Fruit fly (Drosophila melanogaster) whole organism, prepupa: ENCODE measurements around the gene CG2003.

Experiments
- Blimp-1 ChIP-seq: fragments of 200-800 bp; sonication (Bioruptor generic); optimal IDR thresholded peaks from 3 replicates; lab custom pipeline; 2017; ENCODE audit warnings: missing biosample characterization, missing genetic modification characterization, mild to moderate bottlenecking, moderate library complexity, missing genetic modification reagents
- CG10631 ChIP-seq: fragments of 200-800 bp; sonication (Bioruptor generic); optimal IDR thresholded peaks from 2 replicates; lab custom pipeline; 2016; ENCODE audit warnings: missing biosample characterization, missing genetic modification characterization
- CG10669 ChIP-seq: fragments of 200-800 bp; sonication (Bioruptor generic); optimal IDR thresholded peaks from 3 replicates; lab custom pipeline; 2018; ENCODE audit warnings: missing biosample characterization, mild to moderate bottlenecking, missing genetic modification characterization, moderate library complexity
- CG1621 ChIP-seq: fragments of 200-800 bp; sonication (Bioruptor generic); optimal IDR thresholded peaks from 3 replicates; lab custom pipeline; 2018; ENCODE audit warnings: missing biosample characterization, mild to moderate bottlenecking, missing genetic modification characterization
- CG32006 ChIP-seq: fragments of 200-800 bp; sonication (Bioruptor generic); optimal IDR thresholded peaks from 3 replicates; lab custom pipeline; 2017; ENCODE audit warnings: missing biosample characterization, mild to moderate bottlenecking, missing genetic modification characterization
- CG34406 ChIP-seq: fragments of 200-800 bp; sonication (Bioruptor generic); optimal IDR thresholded peaks from 3 replicates; lab custom pipeline; 2016; ENCODE audit warnings: missing biosample characterization, missing genetic modification characterization
- CG3919 ChIP-seq: fragments of 200-800 bp; sonication (Bioruptor generic); optimal IDR thresholded peaks from 3 replicates; lab custom pipeline; 2016; ENCODE audit warnings: missing biosample characterization, missing genetic modification characterization
- CG6163 ChIP-seq: fragments of 200-800 bp; sonication (Bioruptor generic); IDR thresholded peaks from 3 replicates; pipeline ENCODE4 v1.3.6; 2022; ENCODE audit warnings: missing biosample characterization, missing genetic modification characterization
- CG6276 ChIP-seq: fragments of 200-800 bp; sonication (Bioruptor generic); optimal IDR thresholded peaks from 2 replicates; lab custom pipeline; 2017; ENCODE audit warnings: missing biosample characterization, mild to moderate bottlenecking, missing genetic modification characterization
- CG6792 ChIP-seq: fragments of 200-800 bp; sonication (Bioruptor generic); optimal IDR thresholded peaks from 3 replicates; lab custom pipeline; 2016; ENCODE audit warnings: missing biosample characterization, missing genetic modification characterization
- CG6808 ChIP-seq: fragments of 200-800 bp; sonication (Bioruptor generic); optimal IDR thresholded peaks from 3 replicates; lab custom pipeline; 2017; ENCODE audit warnings: missing biosample characterization, missing genetic modification characterization, mild to moderate bottlenecking, moderate library complexity, missing genetic modification reagents
- CG6854 ChIP-seq: fragments of 200-800 bp; sonication (Bioruptor generic); optimal IDR thresholded peaks from 2 replicates; lab custom pipeline; 2017; ENCODE audit warnings: missing biosample characterization, mild to moderate bottlenecking, missing genetic modification characterization
- CG7368 ChIP-seq: fragments of 200-800 bp; sonication (Bioruptor generic); optimal IDR thresholded peaks from 3 replicates; lab custom pipeline; 2016; ENCODE audit warnings: missing biosample characterization, missing genetic modification characterization
- CG8119 ChIP-seq: fragments of 200-800 bp; sonication (Bioruptor generic); IDR thresholded peaks from 3 replicates; pipeline ENCODE4 v1.3.6; 2022; ENCODE audit warnings: missing biosample characterization, missing genetic modification characterization
- CG8319 ChIP-seq: fragments of 200-800 bp; sonication (Bioruptor generic); optimal IDR thresholded peaks from 3 replicates; lab custom pipeline; 2016; ENCODE audit warnings: missing biosample characterization, missing genetic modification characterization
- Eip78C ChIP-seq: fragments of 200-800 bp; sonication (Bioruptor generic); peaks from one replicate; lab custom pipeline; 2016; ENCODE audit warnings: missing biosample characterization, missing genetic modification characterization
- Eip93F ChIP-seq: fragments of 200-800 bp; sonication (Bioruptor generic); optimal IDR thresholded peaks from 2 replicates; lab custom pipeline; 2016; ENCODE audit warnings: missing biosample characterization, mild to moderate bottlenecking, missing genetic modification characterization
- Ets21C ChIP-seq: fragments of 200-800 bp; sonication (Bioruptor generic); optimal IDR thresholded peaks from 3 replicates; lab custom pipeline; 2016; ENCODE audit warnings: missing biosample characterization, missing genetic modification characterization
- Ets96B ChIP-seq: fragments of 200-800 bp; optimal IDR thresholded peaks from 2 replicates; lab custom pipeline; 2019; ENCODE audit warnings: missing biosample characterization, mild to moderate bottlenecking, missing genetic modification characterization, moderate library complexity
- Gug ChIP-seq: fragments of 200-800 bp; sonication (Bioruptor generic); IDR thresholded peaks from 2 replicates; pipeline ENCODE4 v1.3.6; 2022; ENCODE audit warnings: missing biosample characterization, missing genetic modification characterization
- Hr39 ChIP-seq: fragments of 200-800 bp; sonication (Bioruptor generic); optimal IDR thresholded peaks from 2 replicates; lab custom pipeline; 2016; ENCODE audit warnings: missing biosample characterization, missing genetic modification characterization
- Hr4 ChIP-seq: fragments of 200-800 bp; sonication (Bioruptor generic); optimal IDR thresholded peaks from 3 replicates; lab custom pipeline; 2016; ENCODE audit warnings: missing biosample characterization, missing genetic modification characterization
- Lpt ChIP-seq: fragments of 200-800 bp; sonication (Bioruptor generic); optimal IDR thresholded peaks from 3 replicates; lab custom pipeline; 2016; ENCODE audit warnings: missing biosample characterization, missing genetic modification characterization
- Met ChIP-seq: fragments of 200-800 bp; sonication (Bioruptor generic); optimal IDR thresholded peaks from 3 replicates; lab custom pipeline; 2016; ENCODE audit warnings: missing biosample characterization, missing genetic modification characterization
- OdsH ChIP-seq: fragments of 200-800 bp; sonication (Bioruptor generic); optimal IDR thresholded peaks from 3 replicates; lab custom pipeline; 2016; ENCODE audit warnings: missing biosample characterization, missing genetic modification characterization
- Sox102F ChIP-seq: fragments of 200-800 bp; sonication (Bioruptor generic); optimal IDR thresholded peaks from 2 replicates; lab custom pipeline; 2016; ENCODE audit warnings: missing biosample characterization, mild to moderate bottlenecking, missing genetic modification characterization
- Sox14 ChIP-seq: fragments of 200-800 bp; sonication (Bioruptor generic); optimal IDR thresholded peaks from 3 replicates; lab custom pipeline; 2016; ENCODE audit warnings: missing biosample characterization, missing genetic modification characterization
- Sox15 ChIP-seq: fragments of 200-800 bp; sonication (Bioruptor generic); optimal IDR thresholded peaks from 3 replicates; lab custom pipeline; 2016; ENCODE audit warnings: missing biosample characterization, missing genetic modification characterization
- acj6 ChIP-seq: fragments of 200-800 bp; sonication (Bioruptor generic); optimal IDR thresholded peaks from 3 replicates; lab custom pipeline; 2016; ENCODE audit warnings: missing biosample characterization, missing genetic modification characterization
- cyc ChIP-seq: fragments of 200-800 bp; sonication (Bioruptor generic); optimal IDR thresholded peaks from 3 replicates; lab custom pipeline; 2016; ENCODE audit warnings: missing biosample characterization, missing genetic modification characterization
- dsx ChIP-seq: fragments of 200-800 bp; optimal IDR thresholded peaks from 3 replicates; lab custom pipeline; 2019; ENCODE audit warnings: missing biosample characterization, mild to moderate bottlenecking, missing genetic modification characterization, moderate library complexity; ENCODE audit not compliant: poor library complexity, severe bottlenecking
- eg ChIP-seq: fragments of 200-800 bp; sonication (Bioruptor generic); IDR thresholded peaks from 3 replicates; pipeline ENCODE4 v1.3.6; 2022; ENCODE audit warnings: missing biosample characterization, missing genetic modification characterization
- fd59A ChIP-seq: fragments of 200-800 bp; sonication (Bioruptor generic); optimal IDR thresholded peaks from 2 replicates; lab custom pipeline; 2017; ENCODE audit warnings: missing biosample characterization, mild to moderate bottlenecking, missing genetic modification characterization, missing genetic modification reagents
- fkh ChIP-seq: fragments of 200-800 bp; sonication (Bioruptor generic); optimal IDR thresholded peaks from 3 replicates; lab custom pipeline; 2017; ENCODE audit warnings: missing biosample characterization, mild to moderate bottlenecking, missing genetic modification characterization, moderate library complexity
- net ChIP-seq: fragments of 200-800 bp; sonication (Bioruptor generic); optimal IDR thresholded peaks from 3 replicates; lab custom pipeline; 2016; ENCODE audit warnings: missing biosample characterization, missing genetic modification characterization
- pdm3 ChIP-seq: fragments of 200-800 bp; sonication (Bioruptor generic); optimal IDR thresholded peaks from 3 replicates; lab custom pipeline; 2016; ENCODE audit warnings: missing biosample characterization, missing genetic modification characterization
- salr ChIP-seq, 2 experiments: fragments of 200-800 bp; sonication (Bioruptor generic); optimal IDR thresholded peaks; 3 replicates each; lab custom pipeline; 2016 to 2018; ENCODE audit warnings: missing biosample characterization in 2 of 2, missing genetic modification characterization in 2 of 2, mild to moderate bottlenecking in 1 of 2
- ss ChIP-seq, 2 experiments: fragments of 200-800 bp; sonication (Bioruptor generic); optimal IDR thresholded peaks; 2 replicates in 1 of 2; 3 replicates in 1 of 2; lab custom pipeline; 2017 to 2018; ENCODE audit warnings: mild to moderate bottlenecking in 2 of 2, missing biosample characterization in 2 of 2, missing genetic modification characterization in 2 of 2, moderate library complexity in 1 of 2
- svp ChIP-seq: fragments of 200-800 bp; sonication (Bioruptor generic); peaks from one replicate; lab custom pipeline; 2016; ENCODE audit warnings: missing biosample characterization, missing genetic modification characterization
- topi ChIP-seq: fragments of 200-800 bp; sonication (Bioruptor generic); optimal IDR thresholded peaks from 3 replicates; lab custom pipeline; 2016; ENCODE audit warnings: missing biosample characterization, missing genetic modification characterization
- vri ChIP-seq: fragments of 200-800 bp; sonication (Bioruptor generic); optimal IDR thresholded peaks from 3 replicates; lab custom pipeline; 2016; ENCODE audit warnings: missing biosample characterization, mild to moderate bottlenecking, missing genetic modification characterization

The CG2003 gene

DNA sequence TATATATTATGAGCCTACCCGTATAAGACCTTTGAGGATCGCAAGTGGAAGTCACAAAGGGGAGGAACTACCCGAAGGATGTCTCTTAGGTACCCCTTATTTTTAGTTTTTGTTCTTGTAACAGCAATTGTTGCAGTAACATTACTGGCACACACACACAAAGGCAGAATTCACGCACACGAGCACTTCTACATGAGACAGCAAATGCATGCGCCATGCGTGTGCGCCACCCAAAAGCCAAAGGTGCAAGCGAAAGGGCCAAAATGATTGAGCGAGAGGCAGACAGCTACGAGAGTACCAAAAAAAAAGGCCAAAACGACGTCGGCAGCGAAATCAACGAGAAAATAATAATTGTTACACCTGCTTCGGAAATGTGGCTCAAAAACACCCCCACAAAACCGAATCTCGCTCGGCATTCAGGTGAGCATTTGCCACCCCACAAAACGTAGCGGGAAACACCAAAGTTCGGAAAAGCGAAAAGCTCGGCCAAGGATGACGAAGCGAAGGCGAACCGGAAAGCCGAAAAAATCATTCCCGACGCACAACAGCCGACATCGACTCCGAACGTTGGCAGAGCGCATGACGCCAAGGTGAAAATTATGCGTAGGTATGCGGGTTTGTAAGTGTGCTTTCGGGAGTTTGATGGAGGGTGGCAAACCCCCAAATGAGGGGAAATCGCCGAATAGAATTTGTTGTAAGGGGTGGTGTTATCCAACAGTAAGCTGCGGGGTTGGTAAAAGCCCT lies 39.9 kb upstream of the CG2003 start:
- peak in 1 of 2 experiments; percentile 2 for TF ChIP-seq ss (GFP tag; optimal IDR thresholded peaks at IDR 0.05; lab: Kevin White, UChicago)
- TF ChIP-seq Eip93F = no peak
- peak; percentile 8 for TF ChIP-seq Eip78C (GFP tag; lab: Kevin White, UChicago)
- peak; percentile 28 for TF ChIP-seq svp (GFP tag; lab: Kevin White, UChicago)
- peak; percentile 45 for TF ChIP-seq CG6854 (GFP tag; lab: Kevin White, UChicago)
- no peak for TF ChIP-seq CG10631 (GFP tag; lab: Kevin White, UChicago)
- TF ChIP-seq, all 60 proteins: peak for 4

dm6 chr3R:31939619-31940018 lies 38.3 kb upstream of the CG2003 start:
- peak; percentile 98 for TF ChIP-seq dsx (GFP tag; lab: Kevin White, UChicago)
- no peak for TF ChIP-seq CG10669 (GFP tag; lab: Kevin White, UChicago)
- peak; percentile 32 for TF ChIP-seq CG1621

DNA sequence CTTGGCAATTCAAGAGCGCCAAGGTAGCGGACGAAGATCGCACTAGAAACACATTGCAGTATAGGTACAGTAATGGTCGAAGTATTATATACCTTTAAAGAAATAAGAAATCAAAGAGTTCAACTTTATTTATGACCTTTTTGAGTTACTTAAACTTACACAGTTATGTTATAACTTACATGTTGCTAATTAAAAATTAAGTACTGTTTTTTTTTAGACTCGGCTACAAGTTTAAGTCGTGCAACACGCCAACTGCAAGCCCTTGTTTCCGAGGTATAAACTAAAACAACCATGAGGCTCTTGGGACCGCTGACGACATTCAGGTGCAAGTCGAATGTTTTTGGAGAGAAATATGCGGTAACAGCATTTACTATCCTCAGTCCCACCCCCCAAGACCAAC lies 37.8 kb upstream of the CG2003 start:
- TF ChIP-seq Eip78C (GFP tag; lab: Kevin White, UChicago) = peak; percentile 49
- TF ChIP-seq CG10631 (GFP tag; lab: Kevin White, UChicago) = peak; percentile 25
- no peak for TF ChIP-seq Hr39 (GFP tag; lab: Kevin White, UChicago)
- no peak for TF ChIP-seq Eip93F
- TF ChIP-seq pdm3 (GFP tag; lab: Kevin White, UChicago) = peak; percentile 14
- peak in 1 of 2 experiments; percentile 36 for TF ChIP-seq salr (GFP tag; optimal IDR thresholded peaks at IDR 0.05; lab: Kevin White, UChicago)
- TF ChIP-seq CG6163 (GFP tag; lab: Robert Waterston, UW) = 0 out of 3 replicates have a peak, but pooled peaks have one; percentile 3
- TF ChIP-seq CG34406 (GFP tag; lab: Kevin White, UChicago) = no peak
- no peak for TF ChIP-seq CG8319 (GFP tag; lab: Kevin White, UChicago)
- peak; percentile 10 for TF ChIP-seq Sox14
- peak in 1 of 2 experiments; percentile 56 for TF ChIP-seq ss (GFP tag; optimal IDR thresholded peaks at IDR 0.05; lab: Kevin White, UChicago)
- TF ChIP-seq CG3919 (GFP tag; lab: Kevin White, UChicago) = peak; percentile 7
- TF ChIP-seq, all 60 proteins: peak for 8

DNA sequence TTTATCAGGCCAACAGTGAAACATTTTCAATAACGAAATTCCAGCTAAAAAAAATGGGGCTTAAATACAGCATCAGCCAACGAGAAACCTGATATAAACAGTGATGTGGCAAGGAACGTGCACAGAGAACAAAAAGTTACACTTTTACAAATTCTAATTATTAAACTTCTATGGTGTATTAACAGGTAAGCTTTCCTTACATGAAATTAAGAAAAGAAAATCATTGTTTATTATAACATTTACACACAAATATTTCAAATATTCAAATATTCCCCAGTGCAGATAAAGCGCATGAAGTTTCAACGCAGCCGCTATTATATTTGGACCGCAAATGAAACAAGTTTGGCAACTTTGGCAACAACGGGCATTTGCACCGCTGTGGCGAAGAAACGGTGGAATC lies 36.3 kb upstream of the CG2003 start:
- peak; percentile 98 for TF ChIP-seq CG6163 (GFP tag; lab: Robert Waterston, UW)
- TF ChIP-seq acj6 = peak; percentile 97
- TF ChIP-seq Hr39 (GFP tag; lab: Kevin White, UChicago) = peak; percentile 96
- TF ChIP-seq CG8119 = peak; percentile 98
- TF ChIP-seq CG10631 (GFP tag; lab: Kevin White, UChicago) = peak; percentile 93
- peak; percentile 94 for TF ChIP-seq ss (GFP tag; optimal IDR thresholded peaks at IDR 0.05; lab: Kevin White, UChicago)
- peak; percentile 95 for TF ChIP-seq Gug (GFP tag; lab: Robert Waterston, UW)
- TF ChIP-seq net = peak; percentile 96
- TF ChIP-seq Hr4 (GFP tag; lab: Kevin White, UChicago) = peak; percentile 97
- TF ChIP-seq svp (GFP tag; lab: Kevin White, UChicago) = peak; percentile 99
- TF ChIP-seq Sox15 = peak; percentile 83
- peak; percentile 96 for TF ChIP-seq CG32006 (GFP tag; lab: Kevin White, UChicago)
- TF ChIP-seq Eip78C (GFP tag; lab: Kevin White, UChicago) = peak; percentile 99
- TF ChIP-seq topi (GFP tag; lab: Kevin White, UChicago) = peak; percentile 98
- no peak for TF ChIP-seq fkh (GFP tag; lab: Kevin White, UChicago)
- TF ChIP-seq cyc (GFP tag; lab: Kevin White, UChicago) = peak; percentile 96
- TF ChIP-seq fd59A (GFP tag; lab: Kevin White, UChicago) = peak; percentile 90
- peak; percentile 96 for TF ChIP-seq Sox14
- peak; percentile 98 for TF ChIP-seq Sox102F
- TF ChIP-seq Ets21C (GFP tag; lab: Kevin White, UChicago) = peak; percentile 90
- TF ChIP-seq Lpt = peak; percentile 97
- peak; percentile 98 for TF ChIP-seq eg (GFP tag; lab: Robert Waterston, UW)
- peak; percentile 97 for TF ChIP-seq CG3919 (GFP tag; lab: Kevin White, UChicago)
- peak; percentile 94 for TF ChIP-seq CG7368 (GFP tag; lab: Kevin White, UChicago)
- TF ChIP-seq Met = peak; percentile 98
- peak; percentile 81 for TF ChIP-seq CG1621
- peak; percentile 90 for TF ChIP-seq Eip93F
- peak; percentile 94 for TF ChIP-seq vri (GFP tag; lab: Kevin White, UChicago)
- peak; percentile 97 for TF ChIP-seq OdsH (GFP tag; lab: Kevin White, UChicago)
- TF ChIP-seq Ets96B = peak; percentile 95
- TF ChIP-seq CG6808 (GFP tag; lab: Kevin White, UChicago) = peak; percentile 93
- TF ChIP-seq pdm3 (GFP tag; lab: Kevin White, UChicago) = peak; percentile 97
- TF ChIP-seq CG6276 = peak; percentile 93
- TF ChIP-seq CG8319 (GFP tag; lab: Kevin White, UChicago) = peak; percentile 93
- TF ChIP-seq Blimp-1 = peak; percentile 92
- TF ChIP-seq CG6792 (GFP tag; lab: Kevin White, UChicago) = peak; percentile 93
